Worm (Caenorhabditis elegans): ENCODE data around the gene eak-3.

The eak-3 gene

DNA sequence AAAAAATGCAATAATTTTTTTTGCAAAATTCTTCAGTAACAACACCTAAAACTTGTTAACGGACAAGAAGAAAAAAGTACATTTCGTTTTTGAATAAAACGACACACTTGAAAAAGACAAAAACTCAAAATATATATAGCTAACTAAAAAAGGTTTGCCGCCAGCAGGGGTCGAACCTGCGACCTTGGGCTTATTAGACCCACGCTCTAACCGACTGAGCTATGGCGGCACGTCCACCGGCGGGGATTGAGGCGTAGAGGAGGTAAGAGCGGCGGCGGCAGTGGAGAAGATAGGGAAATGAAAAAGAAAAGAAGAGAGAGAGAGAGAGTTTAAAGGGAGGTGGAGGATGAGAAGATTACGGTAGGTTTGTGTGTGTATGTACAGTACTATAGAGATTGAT, 41.9 kb upstream of the eak-3 start:
- TF ChIP-seq rnt-1 (tag; optimal IDR thresholded peaks at IDR 0.05), result no peak
- TF ChIP-seq zip-5 (tag; optimal IDR thresholded peaks at IDR 0.05), result peak; percentile 11
- TF ChIP-seq eyg-1 (tag; optimal IDR thresholded peaks at IDR 0.05), result no peak
- TF ChIP-seq ztf-16 (tag; optimal IDR thresholded peaks at IDR 0.05), result no peak
- peak; percentile 48 for TF ChIP-seq nhr-232 (tag; optimal IDR thresholded peaks at IDR 0.05)
- peak; percentile 51 for TF ChIP-seq lin-11 (tag; optimal IDR thresholded peaks at IDR 0.05)
- no peak for TF ChIP-seq C08G9.2 (tag; optimal IDR thresholded peaks at IDR 0.05)
- TF ChIP-seq ceh-9 (tag; optimal IDR thresholded peaks at IDR 0.05), result no peak
- TF ChIP-seq dve-1 (tag; optimal IDR thresholded peaks at IDR 0.05), result peak; percentile 13
- no peak for TF ChIP-seq ceh-6 (GFP tag; optimal IDR thresholded peaks at IDR 0.05)
- TF ChIP-seq ceh-18 (tag; optimal IDR thresholded peaks at IDR 0.05), result peak; percentile 25
- no peak for TF ChIP-seq ceh-30 (tag; optimal IDR thresholded peaks at IDR 0.05)
- no peak for TF ChIP-seq fkh-10 (GFP tag; optimal IDR thresholded peaks at IDR 0.05)
- peak; percentile 46 for TF ChIP-seq tbx-2 (tag; optimal IDR thresholded peaks at IDR 0.05)
- no peak for TF ChIP-seq mec-3 (tag; optimal IDR thresholded peaks at IDR 0.05; ENCODE audit: borderline replicate concordance)
- no peak for TF ChIP-seq dmd-4 (tag; optimal IDR thresholded peaks at IDR 0.05; ENCODE audit: borderline replicate concordance)
- peak; percentile 69 for TF ChIP-seq che-1 (tag; optimal IDR thresholded peaks at IDR 0.05)
- TF ChIP-seq C38D4.7 (GFP tag; optimal IDR thresholded peaks at IDR 0.05), result no peak
- TF ChIP-seq syd-9 (tag; optimal IDR thresholded peaks at IDR 0.05), result no peak
- TF ChIP-seq T23F11.4 (GFP tag; optimal IDR thresholded peaks at IDR 0.05), result no peak
- TF ChIP-seq tbx-7 (tag; optimal IDR thresholded peaks at IDR 0.05), result no peak
- TF ChIP-seq pax-1 (tag; optimal IDR thresholded peaks at IDR 0.05), result no peak
- TF ChIP-seq pqm-1 (tag; optimal IDR thresholded peaks at IDR 0.05), result no peak
- TF ChIP-seq pha-2 (tag; optimal IDR thresholded peaks at IDR 0.05), result peak; percentile 69
- peak; percentile 32 for TF ChIP-seq elt-2 (tag; optimal IDR thresholded peaks at IDR 0.05)
- no peak for TF ChIP-seq pha-4 (tag; optimal IDR thresholded peaks at IDR 0.05)
- peak; percentile 9 for TF ChIP-seq pat-9 (tag; optimal IDR thresholded peaks at IDR 0.05)
- TF ChIP-seq nfya-1 (tag; optimal IDR thresholded peaks at IDR 0.05), result no peak
- TF ChIP-seq sox-2 (GFP tag; IDR thresholded peaks at IDR 0.05), result 0 out of 2 replicates have a peak, but pooled peaks have one; percentile 11
- no peak for TF ChIP-seq ceh-31 (tag; optimal IDR thresholded peaks at IDR 0.05)
- peak; percentile 30 for TF ChIP-seq ceh-34 (tag; optimal IDR thresholded peaks at IDR 0.05)
- no peak for TF ChIP-seq F13H6.1 (tag; optimal IDR thresholded peaks at IDR 0.05)
- TF ChIP-seq unc-86 (tag; optimal IDR thresholded peaks at IDR 0.05), result peak; percentile 16
- TF ChIP-seq sox-4 (tag; optimal IDR thresholded peaks at IDR 0.05), result peak; percentile 52
- no peak for TF ChIP-seq fax-1 (tag; optimal IDR thresholded peaks at IDR 0.05)
- no peak for TF ChIP-seq pag-3 (tag; optimal IDR thresholded peaks at IDR 0.05; ENCODE audit: borderline replicate concordance)
- TF ChIP-seq ceh-19 (GFP tag; optimal IDR thresholded peaks at IDR 0.05), result no peak
- no peak for TF ChIP-seq hlh-8 (tag; optimal IDR thresholded peaks at IDR 0.05)
- no peak for TF ChIP-seq ahr-1 (tag; optimal IDR thresholded peaks at IDR 0.05)
- no peak for TF ChIP-seq K02D7.2 (tag; optimal IDR thresholded peaks at IDR 0.05)
- no peak for TF ChIP-seq unc-3 (GFP tag; conservative IDR thresholded peaks at IDR 0.05)
- no peak for TF ChIP-seq unc-3 (tag; optimal IDR thresholded peaks at IDR 0.05)
- no peak for TF ChIP-seq ceh-24 (tag; optimal IDR thresholded peaks at IDR 0.05)
- TF ChIP-seq nhr-11 (tag; optimal IDR thresholded peaks at IDR 0.05), result no peak
- no peak for TF ChIP-seq ceh-14 (tag; optimal IDR thresholded peaks at IDR 0.05)
- TF ChIP-seq K09A11.1 (tag; optimal IDR thresholded peaks at IDR 0.05; ENCODE audit: insufficient read depth), result no peak
- TF ChIP-seq lim-6 (tag; optimal IDR thresholded peaks at IDR 0.05), result no peak
- no peak for TF ChIP-seq ceh-45 (GFP tag; IDR thresholded peaks at IDR 0.05)
- no peak for TF ChIP-seq Y22D7AL.16 (tag; optimal IDR thresholded peaks at IDR 0.05)
- TF ChIP-seq hlh-13 (GFP tag; optimal IDR thresholded peaks at IDR 0.05), result no peak
- TF ChIP-seq sdc-2 (tag; optimal IDR thresholded peaks at IDR 0.05), result peak; percentile 28
- TF ChIP-seq unc-42 (tag; optimal IDR thresholded peaks at IDR 0.05), result no peak
- no peak for TF ChIP-seq ceh-48 (tag; optimal IDR thresholded peaks at IDR 0.05)
- TF ChIP-seq ets-4 (tag; optimal IDR thresholded peaks at IDR 0.05), result no peak

All from whole organism, late embryonic.